Worm (Caenorhabditis elegans): Measurements from ENCODE around the gene C33G8.2.

The C33G8.2 gene

DNA sequence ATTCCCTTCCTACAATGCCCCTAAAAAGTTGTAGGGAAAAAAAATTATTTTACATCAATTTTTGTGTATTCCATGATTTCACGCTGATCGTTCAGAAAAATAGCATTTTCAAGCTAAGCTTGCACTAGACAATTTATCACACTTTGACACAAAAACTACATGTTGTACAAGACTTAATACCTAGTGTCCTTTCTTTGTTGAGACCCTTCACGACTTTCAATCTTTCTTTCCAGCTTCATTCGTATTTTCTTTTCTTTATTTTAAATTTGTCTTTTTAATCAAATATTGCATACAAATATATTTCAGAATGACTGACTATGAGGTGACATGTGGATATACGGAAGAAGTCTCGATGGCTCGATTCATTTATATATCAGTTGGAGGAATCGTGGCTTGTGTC lies 36.4 kb downstream of the C33G8.2 start, which contains the start of gene F20A1.2:
TSS of gene F20A1.2 (plus strand) at position 301 of the 400 bp plus-strand sequence.
- TF ChIP-seq isw-1 (GFP tag; IDR thresholded peaks at IDR 0.05) (no peak), ztf-11 (tag; optimal IDR thresholded peaks at IDR 0.05) (no peak), nhr-90 (tag; optimal IDR thresholded peaks at IDR 0.05; ENCODE audit: poor library complexity) (no peak), hpl-2 (GFP tag; optimal IDR thresholded peaks at IDR 0.05) (no peak), lsy-2 (tag; optimal IDR thresholded peaks at IDR 0.05) (no peak)

DNA sequence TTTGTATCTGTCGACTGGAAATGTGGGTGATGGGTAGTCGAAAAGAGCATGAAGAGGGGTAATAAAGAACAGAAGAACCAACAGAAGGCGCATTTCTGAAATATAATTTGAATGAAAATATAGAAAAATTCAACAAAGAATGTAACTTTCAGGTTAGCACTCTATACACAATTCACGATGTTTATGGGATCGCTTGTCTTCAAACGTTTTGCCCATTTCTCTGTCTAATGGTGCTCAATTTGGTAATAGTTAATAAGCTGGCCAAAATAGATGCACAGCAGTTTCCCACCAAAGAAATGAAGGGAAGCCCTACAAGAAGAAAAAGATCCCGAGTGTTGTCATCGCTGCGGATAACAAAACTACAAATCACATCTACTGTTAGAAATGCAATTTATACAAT lies 38.0 kb downstream of the C33G8.2 start, which contains the start of gene F20A1.8:
TSS of gene F20A1.8 (minus strand) at position 101 of the 400 bp plus-strand sequence.
- TF ChIP-seq xbp-1 (tag; optimal IDR thresholded peaks at IDR 0.05) (no peak), ceh-63 (GFP tag; optimal IDR thresholded peaks at IDR 0.05) (no peak)

DNA sequence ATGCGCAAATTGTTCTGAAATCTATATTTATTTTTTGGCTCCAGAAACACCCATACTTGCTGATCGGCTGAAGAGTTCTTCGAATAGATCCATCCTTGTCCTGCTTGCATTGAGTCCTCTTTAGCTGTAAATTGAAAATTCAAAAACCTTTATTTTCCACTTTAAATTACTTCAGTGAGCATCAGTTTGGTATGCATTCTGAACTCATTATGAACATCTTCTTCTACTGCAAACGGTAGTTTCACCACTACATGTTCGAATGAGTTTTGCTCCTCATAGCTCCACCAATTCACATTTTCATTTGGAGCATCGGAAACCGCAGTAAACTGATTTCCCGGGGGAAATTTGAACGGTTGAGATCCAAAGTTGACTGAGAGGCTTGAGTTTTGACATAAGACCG lies 40.6 kb downstream of the C33G8.2 start:
- TF ChIP-seq ceh-8 (GFP tag; optimal IDR thresholded peaks at IDR 0.05) (no peak), unc-86 (tag; optimal IDR thresholded peaks at IDR 0.05) (no peak), rnt-1 (tag; optimal IDR thresholded peaks at IDR 0.05) (no peak), snu-23 (GFP tag; optimal IDR thresholded peaks at IDR 0.05) (no peak), nhr-19 (GFP tag; conservative IDR thresholded peaks at IDR 0.05) (no peak), lin-35 (GFP tag; optimal IDR thresholded peaks at IDR 0.05) (no peak), dpl-1 (GFP tag; optimal IDR thresholded peaks at IDR 0.05) (no peak), skn-1 (tag; optimal IDR thresholded peaks at IDR 0.05) (no peak), nhr-90 (tag; optimal IDR thresholded peaks at IDR 0.05; ENCODE audit: poor library complexity) (no peak), ceh-88 (GFP tag; IDR thresholded peaks at IDR 0.05) (no peak), irx-1 (tag; optimal IDR thresholded peaks at IDR 0.05) (no peak), lin-14 (GFP tag; optimal IDR thresholded peaks at IDR 0.05) (no peak), fkh-4 (tag; optimal IDR thresholded peaks at IDR 0.05; ENCODE audit: borderline replicate concordance) (no peak), isw-1 (GFP tag; IDR thresholded peaks at IDR 0.05) (no peak), ces-1 (GFP tag; optimal IDR thresholded peaks at IDR 0.05) (no peak), nhr-11 (tag; optimal IDR thresholded peaks at IDR 0.05) (no peak), nhr-12 (tag; optimal IDR thresholded peaks at IDR 0.05) (no peak), C34B4.2 (tag; optimal IDR thresholded peaks at IDR 0.05) (no peak)

ce11 chrV:7051133-7051765 lies 41.7 kb downstream of the C33G8.2 start, which contains the start of the genes tofu-2 and spig-1:
TSS of gene tofu-2 (minus strand) at chrV:7051248.
TSS of gene spig-1 (plus strand) at chrV:7051715.
- TF ChIP-seq efl-1 (optimal IDR thresholded peaks at IDR 0.05) (peak in 1 of 2 experiments; percentile 59), efl-1 (GFP tag; optimal IDR thresholded peaks at IDR 0.05 in 1 of 2) (peak; percentile 6 to 44), lin-35 (GFP tag; optimal IDR thresholded peaks at IDR 0.05) (no peak)

DNA sequence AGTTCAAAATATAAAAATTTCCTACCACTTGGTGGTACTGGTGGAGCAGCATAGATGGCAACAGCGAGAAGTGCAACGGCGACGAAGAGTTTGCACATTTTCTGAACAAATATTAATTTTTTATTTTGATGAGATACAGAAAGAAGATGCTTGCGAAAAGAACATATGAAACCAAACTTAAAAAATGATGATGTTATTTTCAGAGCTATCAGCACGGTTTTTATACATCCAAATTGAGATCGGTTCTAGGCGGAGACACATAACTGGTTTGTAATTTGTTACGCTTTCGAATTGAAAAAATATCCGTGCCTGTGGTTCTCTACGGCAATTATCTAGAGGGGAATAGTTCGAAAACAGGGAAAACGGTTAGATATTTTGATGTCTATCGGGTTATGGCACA lies 43.5 kb downstream of the C33G8.2 start, which contains the start of gene txt-17:
TSS of gene txt-17 (minus strand) at position 101 of the 400 bp plus-strand sequence.
- TF ChIP-seq grh-1 (GFP tag; IDR thresholded peaks at IDR 0.05) (peak; percentile 49), unc-130 (tag; optimal IDR thresholded peaks at IDR 0.05) (no peak)

DNA sequence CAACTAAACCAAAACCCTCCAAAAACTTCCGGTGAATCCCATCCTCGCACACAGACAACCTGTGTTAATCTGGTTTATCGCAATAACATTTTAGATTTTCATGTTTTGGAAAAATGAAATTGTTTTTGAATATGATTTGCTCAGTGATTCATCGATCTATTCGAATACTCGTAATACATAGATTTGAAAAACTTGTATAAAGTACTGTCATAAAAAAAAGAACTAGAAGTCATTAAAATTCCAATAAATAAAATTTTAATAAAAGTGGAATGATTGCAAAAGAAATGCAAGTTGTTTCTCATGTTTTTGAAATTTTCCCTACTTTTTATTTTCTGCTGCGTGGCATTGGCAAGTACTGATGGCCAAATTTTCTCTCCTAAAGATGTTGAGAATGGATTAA lies 45.0 kb downstream of the C33G8.2 start, which contains the start of gene spig-8:
TSS of gene spig-8 (plus strand) at position 301 of the 400 bp plus-strand sequence.
- no peak for TF ChIP-seq hpl-2 (GFP tag; optimal IDR thresholded peaks at IDR 0.05)
- TF ChIP-seq vab-15 (tag; optimal IDR thresholded peaks at IDR 0.05) = no peak
- no peak for TF ChIP-seq aha-1 (tag; optimal IDR thresholded peaks at IDR 0.05)
- no peak for TF ChIP-seq hlh-4 (tag; optimal IDR thresholded peaks at IDR 0.05)
- no peak for TF ChIP-seq grh-1 (GFP tag; IDR thresholded peaks at IDR 0.05)
- no peak for TF ChIP-seq tbx-2 (tag; optimal IDR thresholded peaks at IDR 0.05)
- TF ChIP-seq alr-1 (tag; optimal IDR thresholded peaks at IDR 0.05; ENCODE audit: borderline replicate concordance) = no peak
- no peak for TF ChIP-seq egl-13 (tag; optimal IDR thresholded peaks at IDR 0.05)
- TF ChIP-seq C34B4.2 (tag; optimal IDR thresholded peaks at IDR 0.05) = no peak
- TF ChIP-seq C04F5.9 (tag; optimal IDR thresholded peaks at IDR 0.05) = no peak
- no peak for TF ChIP-seq Y116A8C.19 (tag; optimal IDR thresholded peaks at IDR 0.05; ENCODE audit: borderline replicate concordance)
- TF ChIP-seq nhr-77 (tag; optimal IDR thresholded peaks at IDR 0.05) = no peak
- TF ChIP-seq nhr-85 (tag) = no peak
- TF ChIP-seq ama-1 (optimal IDR thresholded peaks at IDR 0.05) = no peak
- no peak for TF ChIP-seq swsn-7 (tag; optimal IDR thresholded peaks at IDR 0.05)

Measured in whole organism, L1 larva.